Worm (Caenorhabditis elegans) whole organism, L1 larva: Measurements from ENCODE around the gene fpn-1.2.

ENCODE experiments used
- ama-1 ChIP-seq: fragments of 150-350 bp; optimal IDR thresholded peaks from 2 replicates; lab custom pipeline; 2014
- lsy-2 ChIP-seq, 2 experiments: fragments of 150-350 bp; optimal IDR thresholded peaks; 2 replicates each; lab custom pipeline; 2014; ENCODE audit warnings: missing biosample characterization in 2 of 2, missing genetic modification characterization in 2 of 2
- nhr-11 ChIP-seq: fragments of 150-350 bp; optimal IDR thresholded peaks from 2 replicates; lab custom pipeline; 2014; ENCODE audit warnings: missing biosample characterization, missing genetic modification characterization
- nhr-19 ChIP-seq: fragments of 200-800 bp; sonication (Bioruptor generic); conservative IDR thresholded peaks from 2 replicates; pipeline ENCODE4 v1.3.6; 2022; ENCODE audit warnings: missing genetic modification characterization, missing compliant biosample characterization
- nhr-237 ChIP-seq: fragments of 150-350 bp; optimal IDR thresholded peaks from 2 replicates; lab custom pipeline; 2014; ENCODE audit warnings: missing biosample characterization, missing genetic modification characterization
- zag-1 ChIP-seq: fragments of 150-350 bp; optimal IDR thresholded peaks from 2 replicates; lab custom pipeline; 2014; ENCODE audit warnings: missing biosample characterization, missing genetic modification characterization

DNA sequence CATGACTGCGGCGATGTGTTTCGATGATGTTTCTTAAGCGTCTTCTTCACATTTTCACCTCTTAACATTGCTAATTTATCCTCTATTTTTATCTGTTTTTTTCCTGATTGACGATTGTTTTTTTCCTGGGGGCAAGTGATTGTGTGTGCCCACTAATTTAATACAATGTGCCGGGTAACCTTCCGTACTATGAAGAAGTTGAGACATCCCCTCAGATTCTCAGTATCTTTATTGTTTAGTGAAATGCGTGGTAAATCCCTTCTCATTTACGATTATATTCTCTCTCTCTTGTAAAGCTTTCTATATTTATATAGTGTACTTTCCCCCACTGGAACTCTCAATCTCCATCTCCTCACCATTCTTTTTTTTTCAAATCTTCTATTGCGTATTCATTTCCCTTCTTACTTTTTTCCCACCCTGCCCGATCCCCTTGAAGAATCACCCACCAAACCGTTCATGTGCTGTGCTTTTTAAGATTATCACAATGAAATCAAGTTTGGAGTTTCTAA lies 11.8 kb upstream of the fpn-1.2 start:
- TF ChIP-seq zag-1 (tag; lab: Kevin White, UChicago) (no peak), nhr-11 (tag; lab: Kevin White, UChicago) (no peak), lsy-2 (tag; optimal IDR thresholded peaks at IDR 0.05; lab: Kevin White, UChicago) (no peak), ama-1 (lab: Kevin White, UChicago) (no peak), nhr-19 (GFP tag; lab: Robert Waterston, UW) (no peak), nhr-237 (tag; lab: Kevin White, UChicago) (no peak)
